Worm (Caenorhabditis elegans) whole organism, young adult: Measurements from ENCODE around the gene F31F7.2.

Experiments used
- C06A6.2 ChIP-seq: fragments of 200-800 bp; sonication (Bioruptor generic); conservative IDR thresholded peaks from 2 replicates; pipeline ENCODE4 v1.3.6; 2022; ENCODE audit warnings: missing genetic modification characterization, missing compliant biosample characterization
- D2030.7 ChIP-seq: fragments of 200-800 bp; sonication (Bioruptor generic); IDR thresholded peaks from 2 replicates; pipeline ENCODE4 v1.3.6; 2022; ENCODE audit warnings: missing genetic modification reagents, missing genetic modification characterization, missing compliant biosample characterization
- F22D6.2 ChIP-seq: sonication (generic microtip); optimal IDR thresholded peaks from 2 replicates; lab custom pipeline; 2016; ENCODE audit warnings: mild to moderate bottlenecking, missing genetic modification characterization, missing compliant biosample characterization
- F49E8.2 ChIP-seq: sonication (generic microtip); optimal IDR thresholded peaks from 3 replicates; lab custom pipeline; 2017; ENCODE audit warnings: missing genetic modification characterization, mild to moderate bottlenecking, missing compliant biosample characterization, antibody characterized with exemption, moderate library complexity; ENCODE audit not compliant: insufficient read depth
- F57C9.4 ChIP-seq: sonication (generic microtip); optimal IDR thresholded peaks from 2 replicates; lab custom pipeline; 2017; ENCODE audit warnings: mild to moderate bottlenecking, missing genetic modification characterization, missing compliant biosample characterization
- K12H6.12 ChIP-seq: fragments of 200-800 bp; sonication (Bioruptor generic); optimal IDR thresholded peaks from 2 replicates; lab custom pipeline; 2018; ENCODE audit warnings: mild to moderate bottlenecking, missing genetic modification characterization, missing compliant biosample characterization
- T07F8.4 ChIP-seq: sonication (generic microtip); optimal IDR thresholded peaks from 2 replicates; lab custom pipeline; 2016; ENCODE audit warnings: mild to moderate bottlenecking, missing genetic modification characterization, moderate library complexity, missing compliant biosample characterization
- Y79H2A.3 ChIP-seq: fragments of 200-800 bp; sonication (Bioruptor generic); conservative IDR thresholded peaks from 2 replicates; pipeline ENCODE4 v1.3.6; 2022; ENCODE audit warnings: missing genetic modification reagents, missing genetic modification characterization, missing compliant biosample characterization
- ama-1 ChIP-seq, 3 experiments: fragments of 150-350 bp in 1 of 3; sonication (generic microtip) in 2 of 3; optimal IDR thresholded peaks; 2 replicates each; lab custom pipeline; 2014 to 2018; ENCODE audit warnings: missing biosample characterization in 2 of 3, missing genetic modification characterization in 2 of 3, missing genetic modification reagents in 2 of 3
- aptf-2 ChIP-seq: fragments of 200-800 bp; sonication (Bioruptor generic); conservative IDR thresholded peaks from 2 replicates; pipeline ENCODE4 v1.3.6; 2022; ENCODE audit warnings: missing genetic modification reagents, missing genetic modification characterization, missing compliant biosample characterization
- athp-1 ChIP-seq: sonication (generic microtip); optimal IDR thresholded peaks from 2 replicates; lab custom pipeline; 2017; ENCODE audit warnings: mild to moderate bottlenecking, missing genetic modification characterization, missing compliant biosample characterization
- cebp-1 ChIP-seq, 2 experiments: fragments of 200-800 bp in 1 of 2; sonication (Bioruptor generic) in 1 of 2; sonication (generic microtip) in 1 of 2; IDR thresholded peaks in 1 of 2; optimal IDR thresholded peaks in 1 of 2; 2 replicates each; pipeline versions ENCODE4 v1.3.6 to Lab custom; 2017 to 2022; ENCODE audit warnings: missing compliant biosample characterization in 2 of 2, missing genetic modification characterization in 2 of 2, mild to moderate bottlenecking in 1 of 2, missing genetic modification reagents in 1 of 2, moderate library complexity in 1 of 2
- cebp-2 ChIP-seq: fragments of 200-800 bp; sonication (Bioruptor generic); IDR thresholded peaks from 2 replicates; pipeline ENCODE4 v1.3.6; 2022; ENCODE audit warnings: missing genetic modification characterization, missing compliant biosample characterization
- dox-1 ChIP-seq: fragments of 200-800 bp; sonication (Bioruptor generic); IDR thresholded peaks from 2 replicates; pipeline ENCODE4 v1.3.6; 2022; ENCODE audit warnings: missing genetic modification reagents, missing genetic modification characterization, missing compliant biosample characterization
- dpl-1 ChIP-seq: fragments of 150-350 bp; optimal IDR thresholded peaks from 2 replicates; lab custom pipeline; 2014; ENCODE audit warnings: missing biosample characterization, missing genetic modification reagents, missing genetic modification characterization
- efl-1 ChIP-seq: fragments of 150-350 bp; optimal IDR thresholded peaks from 2 replicates; lab custom pipeline; 2014; ENCODE audit warnings: missing biosample characterization, missing genetic modification reagents, missing genetic modification characterization
- egl-18 ChIP-seq: fragments of 200-800 bp; sonication (Bioruptor generic); IDR thresholded peaks from 2 replicates; pipeline ENCODE4 v1.3.6; 2022; ENCODE audit warnings: missing genetic modification reagents, missing genetic modification characterization, missing compliant biosample characterization
- egl-44 ChIP-seq: fragments of 200-800 bp; sonication (Bioruptor generic); IDR thresholded peaks from 2 replicates; pipeline ENCODE4 v1.3.6; 2022; ENCODE audit warnings: missing genetic modification reagents, missing genetic modification characterization, missing compliant biosample characterization
- hlh-12 ChIP-seq: sonication (generic microtip); optimal IDR thresholded peaks from 2 replicates; lab custom pipeline; 2016; ENCODE audit warnings: missing genetic modification characterization, missing compliant biosample characterization
- hlh-26 ChIP-seq: fragments of 200-800 bp; sonication (Bioruptor generic); conservative IDR thresholded peaks from 2 replicates; pipeline ENCODE4 v1.3.6; 2022; ENCODE audit warnings: missing genetic modification reagents, missing genetic modification characterization, missing compliant biosample characterization
- hmg-20 ChIP-seq: fragments of 200-800 bp; sonication (Bioruptor generic); IDR thresholded peaks from 2 replicates; pipeline ENCODE4 v1.3.6; 2022; ENCODE audit warnings: missing genetic modification reagents, missing genetic modification characterization, missing compliant biosample characterization
- hrde-1 ChIP-seq: sonication (generic microtip); optimal IDR thresholded peaks from 2 replicates; lab custom pipeline; 2016; ENCODE audit warnings: missing genetic modification characterization, mild to moderate bottlenecking, missing compliant biosample characterization, moderate library complexity, missing genotype, missing genetic modification reagents, borderline replicate concordance
- lag-1 ChIP-seq: fragments of 200-800 bp; sonication (Bioruptor generic); IDR thresholded peaks from 2 replicates; pipeline ENCODE4 v1.3.6; 2022; ENCODE audit warnings: missing genetic modification reagents, missing genetic modification characterization, missing compliant biosample characterization
- let-526 ChIP-seq: fragments of 200-800 bp; sonication (Bioruptor generic); IDR thresholded peaks from 2 replicates; pipeline ENCODE4 v1.3.6; 2022; ENCODE audit warnings: missing genetic modification reagents, missing genetic modification characterization, missing compliant biosample characterization
- lin-26 ChIP-seq: fragments of 200-800 bp; sonication (Bioruptor generic); IDR thresholded peaks from 2 replicates; pipeline ENCODE4 v1.3.6; 2022; ENCODE audit warnings: missing genetic modification reagents, missing genetic modification characterization, missing compliant biosample characterization
- lin-35 ChIP-seq, 3 experiments: fragments of 150-350 bp in 2 of 3; sonication (generic microtip) in 1 of 3; optimal IDR thresholded peaks; 2 replicates each; lab custom pipeline; 2014 to 2018; ENCODE audit warnings: missing biosample characterization in 3 of 3, missing genetic modification characterization in 3 of 3, missing genetic modification reagents in 3 of 3
- lin-54 ChIP-seq: fragments of 200-800 bp; sonication (Bioruptor generic); optimal IDR thresholded peaks from 2 replicates; lab custom pipeline; 2018; ENCODE audit warnings: mild to moderate bottlenecking, missing genetic modification characterization, missing compliant biosample characterization
- lsl-1 ChIP-seq: fragments of 200-800 bp; sonication (Bioruptor generic); optimal IDR thresholded peaks from 2 replicates; lab custom pipeline; 2018; ENCODE audit warnings: mild to moderate bottlenecking, missing genetic modification characterization, moderate library complexity, missing compliant biosample characterization
- madf-3 ChIP-seq: fragments of 200-800 bp; sonication (Bioruptor generic); IDR thresholded peaks from 2 replicates; pipeline ENCODE4 v1.3.6; 2022; ENCODE audit warnings: missing genetic modification reagents, missing genetic modification characterization, missing compliant biosample characterization
- madf-6 ChIP-seq: fragments of 200-800 bp; sonication (Bioruptor generic); IDR thresholded peaks from 2 replicates; pipeline ENCODE4 v1.3.6; 2022; ENCODE audit warnings: missing genetic modification reagents, missing genetic modification characterization, missing compliant biosample characterization
- madf-8 ChIP-seq: fragments of 200-800 bp; sonication (Bioruptor generic); conservative IDR thresholded peaks from 2 replicates; pipeline ENCODE4 v1.3.6; 2022; ENCODE audit warnings: missing genetic modification reagents, missing genetic modification characterization, missing compliant biosample characterization
- mel-28 ChIP-seq: sonication (generic microtip); optimal IDR thresholded peaks from 2 replicates; lab custom pipeline; 2016; ENCODE audit warnings: borderline replicate concordance, mild to moderate bottlenecking, missing genetic modification characterization, missing compliant biosample characterization
- mxl-1 ChIP-seq: sonication (generic microtip); optimal IDR thresholded peaks from 2 replicates; lab custom pipeline; 2016; ENCODE audit warnings: missing genetic modification characterization, missing compliant biosample characterization
- nfyb-1 ChIP-seq: fragments of 200-800 bp; sonication (Bioruptor generic); IDR thresholded peaks from 2 replicates; pipeline ENCODE4 v1.3.6; 2022; ENCODE audit warnings: missing genetic modification reagents, missing genetic modification characterization, missing compliant biosample characterization
- nhr-120 ChIP-seq: fragments of 200-800 bp; sonication (Bioruptor generic); IDR thresholded peaks from 2 replicates; pipeline ENCODE4 v1.3.6; 2022; ENCODE audit warnings: missing genetic modification characterization, missing compliant biosample characterization
- pha-4 ChIP-seq: fragments of 150-350 bp; sonication (generic microtip); optimal IDR thresholded peaks from 2 replicates; lab custom pipeline; 2014; ENCODE audit warnings: missing biosample characterization, missing genetic modification reagents, missing genetic modification characterization
- rcor-1 ChIP-seq: fragments of 200-800 bp; sonication (Bioruptor generic); IDR thresholded peaks from 2 replicates; pipeline ENCODE4 v1.3.6; 2022; ENCODE audit warnings: missing genetic modification reagents, missing genetic modification characterization, missing compliant biosample characterization
- rpc-1 ChIP-seq, 2 experiments: fragments of 150-350 bp in 1 of 2; sonication (generic microtip) in 1 of 2; optimal IDR thresholded peaks; 2 replicates each; lab custom pipeline; 2014 to 2018; ENCODE audit warnings: missing biosample characterization in 1 of 2, missing genetic modification characterization in 1 of 2, missing genetic modification reagents in 1 of 2, missing genotype in 1 of 2
- sea-2 ChIP-seq: fragments of 200-800 bp; sonication (Bioruptor generic); IDR thresholded peaks from 2 replicates; pipeline ENCODE4 v1.3.6; 2022; ENCODE audit warnings: missing genetic modification characterization, missing compliant biosample characterization
- sptf-2 ChIP-seq: fragments of 200-800 bp; sonication (Bioruptor generic); optimal IDR thresholded peaks from 2 replicates; lab custom pipeline; 2018; ENCODE audit warnings: mild to moderate bottlenecking, missing genetic modification characterization, missing compliant biosample characterization
- tlf-1 ChIP-seq: fragments of 200-800 bp; sonication (Bioruptor generic); optimal IDR thresholded peaks from 2 replicates; lab custom pipeline; 2018; ENCODE audit warnings: mild to moderate bottlenecking, missing genetic modification characterization, missing compliant biosample characterization
- xnd-1 ChIP-seq: sonication (generic microtip); optimal IDR thresholded peaks from 2 replicates; lab custom pipeline; 2016; ENCODE audit warnings: missing genotype, missing genetic modification reagents, missing genetic modification characterization, missing compliant biosample characterization
- zfh-2 ChIP-seq: fragments of 200-800 bp; sonication (Bioruptor generic); conservative IDR thresholded peaks from 2 replicates; pipeline ENCODE4 v1.3.6; 2022; ENCODE audit warnings: missing genetic modification reagents, missing genetic modification characterization, missing compliant biosample characterization
- ztf-25 ChIP-seq: fragments of 200-800 bp; sonication (Bioruptor generic); IDR thresholded peaks from 2 replicates; pipeline ENCODE4 v1.3.6; 2022; ENCODE audit warnings: missing genetic modification reagents, missing genetic modification characterization, missing compliant biosample characterization
- ztf-3 ChIP-seq: fragments of 200-800 bp; sonication (Bioruptor generic); optimal IDR thresholded peaks from 2 replicates; lab custom pipeline; 2018; ENCODE audit warnings: mild to moderate bottlenecking, missing genetic modification characterization, missing compliant biosample characterization
- ztf-6 ChIP-seq: fragments of 200-800 bp; sonication (Bioruptor generic); IDR thresholded peaks from 2 replicates; pipeline ENCODE4 v1.3.6; 2022; ENCODE audit warnings: missing genetic modification reagents, missing genetic modification characterization, missing compliant biosample characterization

Gene F31F7.2

ce11 chrV:6224019-6224335 lies 46.7 kb upstream of the F31F7.2 start (continued):
- no peak for TF ChIP-seq Y79H2A.3
- TF ChIP-seq T07F8.4 (tag; lab: Kevin White, UChicago), result no peak
- no peak for TF ChIP-seq efl-1
- no peak for TF ChIP-seq madf-8 (GFP tag; lab: Robert Waterston, UW)
- no peak for TF ChIP-seq F49E8.2 (tag; lab: Kevin White, UChicago)
- no peak for TF ChIP-seq ztf-6
- TF ChIP-seq lin-26 (GFP tag; lab: Robert Waterston, UW), result no peak
- TF ChIP-seq zfh-2 (GFP tag; lab: Robert Waterston, UW), result no peak; the same call in 1 of the 2 replicates
- TF ChIP-seq rcor-1 (GFP tag; lab: Robert Waterston, UW), result no peak

DNA sequence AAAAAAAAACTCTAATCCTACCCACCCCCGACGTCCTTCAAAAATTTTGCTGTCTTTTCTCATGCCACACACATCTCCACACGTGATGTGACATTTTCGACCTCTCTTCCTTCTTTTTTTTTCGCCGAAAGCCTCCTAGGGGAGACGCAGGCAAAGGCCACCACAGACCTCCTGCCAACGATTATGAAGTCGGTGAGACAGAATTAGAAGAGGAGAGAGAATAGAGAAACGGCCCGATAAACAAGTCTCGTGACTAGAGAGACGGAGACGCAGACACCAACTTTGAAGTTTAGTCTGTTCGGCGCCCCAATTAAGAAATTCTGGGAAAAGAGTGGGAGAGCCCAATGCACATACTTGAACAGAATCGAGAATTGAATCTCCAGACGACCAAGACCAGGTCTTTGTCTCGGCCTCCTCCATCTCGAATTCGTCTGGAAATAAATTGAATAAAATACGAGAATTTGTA lies 46.1 kb upstream of the F31F7.2 start:
- TF ChIP-seq D2030.7 (GFP tag; lab: Robert Waterston, UW) (no peak), sptf-2 (GFP tag; lab: Kevin White, UChicago) (no peak), mxl-1 (tag; lab: Kevin White, UChicago) (no peak), cebp-1 (GFP tag; IDR thresholded peaks at IDR 0.05; lab: Robert Waterston, UW) (peak; percentile 79), cebp-1 (tag; optimal IDR thresholded peaks at IDR 0.05; lab: Kevin White, UChicago) (peak; percentile 94), rpc-1 (optimal IDR thresholded peaks at IDR 0.05; lab: Kevin White, UChicago) (no peak), rpc-1 (tag; optimal IDR thresholded peaks at IDR 0.05; lab: Kevin White, UChicago) (no peak), nfyb-1 (GFP tag; lab: Robert Waterston, UW) (peak; percentile 93), ztf-3 (GFP tag; lab: Kevin White, UChicago) (peak; percentile 72), lin-54 (GFP tag; lab: Kevin White, UChicago) (peak; percentile 79), lin-35 (GFP tag; optimal IDR thresholded peaks at IDR 0.05; lab: Kevin White, UChicago) (peak in 1 of 3 experiments; percentile 88), xnd-1 (no peak), hrde-1 (tag; lab: Kevin White, UChicago) (no peak), F22D6.2 (tag; lab: Kevin White, UChicago) (peak; percentile 81), hlh-12 (tag; lab: Kevin White, UChicago) (no peak), ztf-25 (GFP tag; lab: Robert Waterston, UW) (no peak), mel-28 (tag; lab: Kevin White, UChicago) (peak; percentile 19), hlh-26 (GFP tag; lab: Robert Waterston, UW) (no peak), F57C9.4 (tag; lab: Kevin White, UChicago) (peak; percentile 46), egl-44 (GFP tag; lab: Robert Waterston, UW) (peak; percentile 83), nhr-120 (GFP tag; lab: Robert Waterston, UW) (no peak), dpl-1 (GFP tag; lab: Kevin White, UChicago) (no peak), dox-1 (GFP tag; lab: Robert Waterston, UW) (peak; percentile 89), cebp-2 (peak; percentile 88; the same call in 1 of the 2 replicates), lag-1 (GFP tag; lab: Robert Waterston, UW) (no peak), ama-1 (optimal IDR thresholded peaks at IDR 0.05; lab: Kevin White, UChicago) (peak; percentile 58), ama-1 (GFP tag; optimal IDR thresholded peaks at IDR 0.05; lab: Kevin White, UChicago) (peak; percentile 70 to 81), let-526 (GFP tag; lab: Robert Waterston, UW) (peak; percentile 86; the same call in 1 of the 2 replicates), lsl-1 (GFP tag; lab: Kevin White, UChicago) (no peak), K12H6.12 (tag; lab: Kevin White, UChicago) (peak; percentile 96), pha-4 (tag; lab: Kevin White, UChicago) (peak; percentile 97), madf-3 (GFP tag; lab: Robert Waterston, UW) (0 out of 2 replicates have a peak, but pooled peaks have one; percentile 11), F49E8.2 (tag; lab: Kevin White, UChicago) (no peak), sea-2 (GFP tag; lab: Robert Waterston, UW) (peak; percentile 81; the same call in 1 of the 2 replicates), aptf-2 (GFP tag; lab: Robert Waterston, UW) (no peak), madf-6 (GFP tag; lab: Robert Waterston, UW) (no peak), tlf-1 (GFP tag; lab: Kevin White, UChicago) (peak; percentile 83), hmg-20 (GFP tag; lab: Robert Waterston, UW) (peak; percentile 58; the same call in 1 of the 2 replicates), egl-18 (GFP tag; lab: Robert Waterston, UW) (peak; percentile 69; the same call in 1 of the 2 replicates), athp-1 (peak; percentile 75), C06A6.2 (peak; percentile 89)
